Worm (Caenorhabditis elegans): ENCODE results near the gene algn-6.

DNA sequence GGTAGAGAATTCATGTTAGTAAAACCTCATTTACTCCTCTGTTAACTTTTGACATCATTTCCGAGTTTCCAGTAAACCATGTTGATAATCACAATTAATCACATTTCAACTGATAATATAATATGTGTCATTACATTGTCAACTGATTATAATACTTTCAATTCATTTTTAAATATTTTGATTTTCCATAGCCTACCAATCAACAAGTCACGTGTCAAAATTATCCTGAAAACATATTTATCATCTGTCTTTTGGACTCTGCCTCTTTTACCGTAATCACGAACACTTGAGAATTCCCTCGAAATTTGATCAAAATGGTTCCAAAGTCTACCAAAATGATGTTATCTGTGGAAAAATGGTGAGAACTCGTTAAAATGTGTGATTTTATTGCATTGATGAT, 34.5 kb downstream of the algn-6 start:
- TF ChIP-seq fkh-10 (GFP tag; optimal IDR thresholded peaks at IDR 0.05) (no peak), nfya-1 (tag; optimal IDR thresholded peaks at IDR 0.05; ENCODE audit: insufficient read depth) (no peak), ztf-4 (tag; optimal IDR thresholded peaks at IDR 0.05) (no peak), lin-39 (tag; optimal IDR thresholded peaks at IDR 0.05) (no peak), unc-39 (tag; optimal IDR thresholded peaks at IDR 0.05) (no peak), tbx-2 (tag; optimal IDR thresholded peaks at IDR 0.05) (no peak), fos-1 (tag; optimal IDR thresholded peaks at IDR 0.05) (no peak), unc-62 (GFP tag; optimal IDR thresholded peaks at IDR 0.05) (no peak), nhr-28 (tag; optimal IDR thresholded peaks at IDR 0.05) (no peak), hmg-11 (tag; optimal IDR thresholded peaks at IDR 0.05) (no peak), pha-4 (tag; optimal IDR thresholded peaks at IDR 0.05) (no peak)

Data from whole organism, L3 larva.